Worm (Caenorhabditis elegans) whole organism, L4 larva: ENCODE data around the gene Y75B8A.19.

Experiments used
- F26F4.8 ChIP-seq: fragments of 200-800 bp; sonication (Bioruptor generic); conservative IDR thresholded peaks from 2 replicates; pipeline ENCODE4 v1.3.6; 2022; ENCODE audit warnings: missing genetic modification characterization, missing compliant biosample characterization
- F37D6.2 ChIP-seq: sonication (generic microtip); optimal IDR thresholded peaks from 2 replicates; lab custom pipeline; 2016; ENCODE audit warnings: mild to moderate bottlenecking, missing genetic modification characterization, missing compliant biosample characterization
- F44E2.7 ChIP-seq: fragments of 200-800 bp; sonication (Bioruptor generic); IDR thresholded peaks from 2 replicates; pipeline ENCODE4 v2.1.2; 2022; ENCODE audit warnings: missing genetic modification characterization, missing compliant biosample characterization
- R02D3.7 ChIP-seq: fragments of 150-350 bp; sonication (generic microtip); optimal IDR thresholded peaks from 3 replicates; lab custom pipeline; 2014; ENCODE audit warnings: missing biosample characterization, missing genetic modification characterization
- T20F7.1 ChIP-seq: fragments of 200-800 bp; sonication (Bioruptor generic); optimal IDR thresholded peaks from 2 replicates; lab custom pipeline; 2018; ENCODE audit warnings: mild to moderate bottlenecking, missing genetic modification characterization, missing compliant biosample characterization
- Y105C5A.15 ChIP-seq: fragments of 200-800 bp; sonication (Bioruptor generic); IDR thresholded peaks from 2 replicates; pipeline ENCODE4 v1.3.6; 2022; ENCODE audit warnings: missing genetic modification characterization, missing compliant biosample characterization
- Y48G9A.11 ChIP-seq: fragments of 200-800 bp; sonication (Bioruptor generic); IDR thresholded peaks from 2 replicates; pipeline ENCODE4 v1.3.6; 2022; ENCODE audit warnings: missing genetic modification reagents, missing genetic modification characterization, missing compliant biosample characterization
- Y5F2A.4 ChIP-seq: fragments of 200-800 bp; sonication (Bioruptor generic); optimal IDR thresholded peaks from 2 replicates; lab custom pipeline; 2018; ENCODE audit warnings: mild to moderate bottlenecking, missing genetic modification characterization, missing compliant biosample characterization
- Y75B8A.6 ChIP-seq: fragments of 200-800 bp; sonication (Bioruptor generic); IDR thresholded peaks from 2 replicates; pipeline ENCODE4 v1.3.6; 2022; ENCODE audit warnings: missing genetic modification reagents, missing genetic modification characterization, missing compliant biosample characterization
- aly-2 ChIP-seq: sonication (generic microtip); optimal IDR thresholded peaks from 2 replicates; lab custom pipeline; 2018; ENCODE audit warnings: missing biosample characterization, missing genetic modification characterization
- ama-1 ChIP-seq: fragments of 150-350 bp; optimal IDR thresholded peaks from 2 replicates; lab custom pipeline; 2014; ENCODE audit warnings: inconsistent platforms, mixed read lengths
- arid-1 ChIP-seq: fragments of 200-800 bp; sonication (Bioruptor generic); conservative IDR thresholded peaks from 2 replicates; pipeline ENCODE4 v1.3.6; 2022; ENCODE audit warnings: missing genetic modification reagents, missing genetic modification characterization, missing compliant biosample characterization
- attf-4 ChIP-seq: sonication (generic microtip); optimal IDR thresholded peaks from 3 replicates; lab custom pipeline; 2017; ENCODE audit warnings: missing biosample characterization, missing genetic modification characterization
- ceh-62 ChIP-seq: sonication (generic microtip); optimal IDR thresholded peaks from 2 replicates; lab custom pipeline; 2017; ENCODE audit warnings: missing biosample characterization, missing genetic modification characterization
- ces-1 ChIP-seq: fragments of 150-350 bp; sonication (generic microtip); optimal IDR thresholded peaks from 4 replicates; lab custom pipeline; 2014; ENCODE audit warnings: missing biosample characterization, missing genetic modification reagents, missing genetic modification characterization
- ctbp-1 ChIP-seq: fragments of 200-800 bp; sonication (Bioruptor generic); IDR thresholded peaks from 2 replicates; pipeline ENCODE4 v1.3.6; 2022; ENCODE audit warnings: missing genetic modification reagents, missing genetic modification characterization, missing compliant biosample characterization
- daf-16 ChIP-seq, 3 experiments: sonication (generic microtip); optimal IDR thresholded peaks; 2 replicates each; lab custom pipeline; 2016 to 2017; ENCODE audit warnings: missing genetic modification characterization in 3 of 3, missing genetic modification reagents in 3 of 3, mild to moderate bottlenecking in 2 of 3, missing compliant biosample characterization in 2 of 3, missing biosample characterization in 1 of 3, moderate library complexity in 1 of 3
- dmd-6 ChIP-seq: fragments of 200-800 bp; sonication (Bioruptor generic); IDR thresholded peaks from 2 replicates; pipeline ENCODE4 v1.3.6; 2022; ENCODE audit warnings: missing genetic modification reagents, missing genetic modification characterization, missing compliant biosample characterization
- dmd-9 ChIP-seq: fragments of 200-800 bp; sonication (Bioruptor generic); IDR thresholded peaks from 2 replicates; pipeline ENCODE4 v1.3.6; 2022; ENCODE audit warnings: missing genetic modification reagents, missing genetic modification characterization, missing compliant biosample characterization
- dve-1 ChIP-seq: sonication (generic microtip); optimal IDR thresholded peaks from 2 replicates; lab custom pipeline; 2017; ENCODE audit warnings: antibody characterized with exemption, mild to moderate bottlenecking, missing genetic modification characterization, missing compliant biosample characterization; ENCODE audit not compliant: insufficient read depth
- egl-43 ChIP-seq: fragments of 200-800 bp; sonication (Bioruptor generic); IDR thresholded peaks from 2 replicates; pipeline ENCODE4 v1.3.6; 2022; ENCODE audit warnings: missing genetic modification reagents, missing genetic modification characterization, missing compliant biosample characterization
- fkh-10 ChIP-seq: fragments of 150-350 bp; optimal IDR thresholded peaks from 2 replicates; lab custom pipeline; 2014; ENCODE audit warnings: missing biosample characterization, missing genetic modification reagents, missing genetic modification characterization
- hif-1 ChIP-seq, 2 experiments: sonication (generic microtip); optimal IDR thresholded peaks; 2 replicates each; lab custom pipeline; 2016 to 2017; ENCODE audit warnings: missing compliant biosample characterization in 2 of 2, missing genetic modification characterization in 2 of 2, missing genetic modification reagents in 2 of 2, missing genotype in 2 of 2, mild to moderate bottlenecking in 1 of 2
- jun-1 ChIP-seq: fragments of 150-350 bp; optimal IDR thresholded peaks from 2 replicates; lab custom pipeline; 2014; ENCODE audit warnings: missing biosample characterization, missing genetic modification reagents, missing genetic modification characterization
- lin-1 ChIP-seq: fragments of 200-800 bp; sonication (Bioruptor generic); IDR thresholded peaks from 2 replicates; pipeline ENCODE4 v1.3.6; 2022; ENCODE audit warnings: missing genetic modification reagents, missing genetic modification characterization, missing compliant biosample characterization
- lin-13 ChIP-seq: fragments of 150-350 bp; optimal IDR thresholded peaks from 2 replicates; lab custom pipeline; 2014; ENCODE audit warnings: missing biosample characterization, missing genetic modification reagents, missing genetic modification characterization
- lin-15B ChIP-seq: fragments of 150-350 bp; sonication (generic microtip); optimal IDR thresholded peaks from 3 replicates; lab custom pipeline; 2014; ENCODE audit warnings: missing biosample characterization, missing genetic modification characterization
- lin-39 ChIP-seq: fragments of 150-350 bp; optimal IDR thresholded peaks from 2 replicates; lab custom pipeline; 2014; ENCODE audit warnings: missing biosample characterization, missing genetic modification reagents, missing genetic modification characterization
- lir-3 ChIP-seq: sonication (generic microtip); optimal IDR thresholded peaks from 2 replicates; lab custom pipeline; 2016; ENCODE audit warnings: mild to moderate bottlenecking, missing genetic modification characterization, missing compliant biosample characterization
- madf-5 ChIP-seq, 2 experiments: fragments of 200-800 bp; sonication (Bioruptor generic); IDR thresholded peaks; 2 replicates each; pipeline ENCODE4 v1.3.6; 2022; ENCODE audit warnings: missing compliant biosample characterization in 2 of 2, missing genetic modification characterization in 2 of 2
- mdl-1 ChIP-seq, 2 experiments: fragments of 150-350 bp in 1 of 2; sonication (generic microtip) in 1 of 2; optimal IDR thresholded peaks; 2 replicates each; lab custom pipeline; 2014 to 2017; ENCODE audit warnings: missing biosample characterization in 2 of 2, missing genetic modification characterization in 2 of 2
- mes-2 ChIP-seq: sonication (generic microtip); optimal IDR thresholded peaks from 2 replicates; lab custom pipeline; 2016; ENCODE audit warnings: missing genotype, mild to moderate bottlenecking, missing genetic modification characterization, missing compliant biosample characterization; ENCODE audit not compliant: poor library complexity, severe bottlenecking
- mxl-2 ChIP-seq: fragments of 200-800 bp; sonication (Bioruptor generic); conservative IDR thresholded peaks from 2 replicates; pipeline ENCODE4 v1.3.6; 2022; ENCODE audit warnings: missing genetic modification reagents, missing genetic modification characterization, missing compliant biosample characterization
- mxl-3 ChIP-seq: fragments of 200-800 bp; sonication (Bioruptor generic); optimal IDR thresholded peaks from 2 replicates; lab custom pipeline; 2018; ENCODE audit warnings: mild to moderate bottlenecking, missing genetic modification characterization, missing compliant biosample characterization
- nhr-10 ChIP-seq: fragments of 150-350 bp; optimal IDR thresholded peaks from 2 replicates; lab custom pipeline; 2014; ENCODE audit warnings: missing biosample characterization, missing genetic modification characterization
- nhr-41 ChIP-seq: fragments of 200-800 bp; sonication (Bioruptor generic); IDR thresholded peaks from 2 replicates; pipeline ENCODE4 v1.3.6; 2022; ENCODE audit warnings: missing genetic modification reagents, missing genetic modification characterization, missing compliant biosample characterization
- nhr-6 ChIP-seq: fragments of 150-350 bp; optimal IDR thresholded peaks from 2 replicates; lab custom pipeline; 2014; ENCODE audit warnings: missing biosample characterization, missing genetic modification characterization
- nhr-76 ChIP-seq: fragments of 150-350 bp; optimal IDR thresholded peaks from 2 replicates; lab custom pipeline; 2014; ENCODE audit warnings: missing biosample characterization, missing genetic modification characterization
- rbr-2 ChIP-seq: sonication (generic microtip); optimal IDR thresholded peaks from 2 replicates; lab custom pipeline; 2016; ENCODE audit warnings: missing genotype, missing genetic modification characterization, missing compliant biosample characterization
- snpc-1.2 ChIP-seq: fragments of 200-800 bp; sonication (Bioruptor generic); IDR thresholded peaks from 2 replicates; pipeline ENCODE4 v1.3.6; 2022; ENCODE audit warnings: missing genetic modification reagents, missing genetic modification characterization, missing compliant biosample characterization
- snpc-4 ChIP-seq: fragments of 150-350 bp; optimal IDR thresholded peaks from 2 replicates; lab custom pipeline; 2014; ENCODE audit warnings: missing biosample characterization, missing genetic modification characterization
- spr-1 ChIP-seq: sonication (generic microtip); optimal IDR thresholded peaks from 2 replicates; lab custom pipeline; 2016; ENCODE audit warnings: mild to moderate bottlenecking, missing genetic modification characterization, missing compliant biosample characterization
- tag-97 ChIP-seq: fragments of 200-800 bp; sonication (Bioruptor generic); IDR thresholded peaks from 2 replicates; pipeline ENCODE4 v1.3.6; 2022; ENCODE audit warnings: missing genetic modification characterization, missing compliant biosample characterization
- unc-39 ChIP-seq: sonication (generic microtip); optimal IDR thresholded peaks from 2 replicates; lab custom pipeline; 2017; ENCODE audit warnings: missing biosample characterization, missing genetic modification characterization
- unc-62 ChIP-seq, 3 experiments: fragments of 150-350 bp in 1 of 3; sonication (generic microtip); optimal IDR thresholded peaks in 2 of 3; peaks in 1 of 3; 1 replicate in 1 of 3; 2 replicates in 2 of 3; lab custom pipeline; 2014 to 2017; ENCODE audit warnings: missing biosample characterization in 3 of 3, missing genetic modification characterization in 3 of 3, missing genetic modification reagents in 3 of 3, missing genotype in 1 of 3
- zag-1 ChIP-seq: fragments of 150-350 bp; optimal IDR thresholded peaks from 2 replicates; lab custom pipeline; 2014; ENCODE audit warnings: missing biosample characterization, missing genetic modification characterization
- zfp-3 ChIP-seq: fragments of 200-800 bp; sonication (Bioruptor generic); conservative IDR thresholded peaks from 2 replicates; pipeline ENCODE4 v1.3.6; 2022; ENCODE audit warnings: missing genetic modification reagents, missing genetic modification characterization, missing compliant biosample characterization
- zip-2 ChIP-seq: fragments of 150-350 bp; optimal IDR thresholded peaks from 2 replicates; lab custom pipeline; 2014; ENCODE audit warnings: missing biosample characterization, missing genetic modification characterization
- ztf-11 ChIP-seq: fragments of 150-350 bp; optimal IDR thresholded peaks from 2 replicates; lab custom pipeline; 2014; ENCODE audit warnings: missing biosample characterization, missing genetic modification characterization

Y75B8A.19 gene

ce11 chrIII:12250114-12250792, 23.8 kb downstream of the Y75B8A.19 start, which contains the start of the genes tim-1 and Y75B8A.23 (continued):
- TF ChIP-seq Y5F2A.4 (GFP tag; lab: Kevin White, UChicago), result peak; percentile 54
- peak; percentile 24 to 73 for TF ChIP-seq hif-1 (tag; optimal IDR thresholded peaks at IDR 0.05; lab: Kevin White, UChicago)
- TF ChIP-seq lin-15B, result peak; percentile 16
- no peak for TF ChIP-seq Y75B8A.6
- TF ChIP-seq ces-1, result no peak
- TF ChIP-seq aly-2 (tag; lab: Kevin White, UChicago), result no peak
- peak; percentile 90 for TF ChIP-seq dmd-9
- peak; percentile 73 for TF ChIP-seq jun-1 (tag; lab: Kevin White, UChicago)
- peak; percentile 80 for TF ChIP-seq egl-43 (GFP tag; lab: Robert Waterston, UW)
- TF ChIP-seq attf-4 (tag; lab: Kevin White, UChicago), result no peak
- peak; percentile 56 to 87 for TF ChIP-seq daf-16 (GFP tag; optimal IDR thresholded peaks at IDR 0.05; lab: Kevin White, UChicago)
- peak; percentile 88 for TF ChIP-seq daf-16 (tag; optimal IDR thresholded peaks at IDR 0.05; lab: Kevin White, UChicago)
- no peak for TF ChIP-seq tag-97 (GFP tag; lab: Robert Waterston, UW)
- TF ChIP-seq lin-13 (GFP tag; lab: Kevin White, UChicago), result peak; percentile 95
- peak; percentile 57 for TF ChIP-seq Y48G9A.11 (GFP tag; lab: Robert Waterston, UW)
- TF ChIP-seq fkh-10 (GFP tag; lab: Kevin White, UChicago), result peak; percentile 32
- no peak for TF ChIP-seq zag-1 (tag; lab: Kevin White, UChicago)
- peak; percentile 49 to 73 for TF ChIP-seq mdl-1 (tag; optimal IDR thresholded peaks at IDR 0.05; lab: Kevin White, UChicago)
- TF ChIP-seq nhr-10 (tag; lab: Kevin White, UChicago), result no peak
- peak; percentile 89 for TF ChIP-seq arid-1 (GFP tag; lab: Robert Waterston, UW)
- TF ChIP-seq mxl-2 (GFP tag; lab: Robert Waterston, UW), result no peak
- peak; percentile 98 for TF ChIP-seq dve-1 (tag; lab: Kevin White, UChicago)
- peak; percentile 69 for TF ChIP-seq F37D6.2 (tag; lab: Kevin White, UChicago)
- peak; percentile 75 for TF ChIP-seq lin-1 (GFP tag; lab: Robert Waterston, UW)
- TF ChIP-seq rbr-2 (tag; lab: Kevin White, UChicago), result peak; percentile 92
- TF ChIP-seq madf-5 (GFP tag; IDR thresholded peaks at IDR 0.05; lab: Robert Waterston, UW), result no peak
- peak; percentile 60 for TF ChIP-seq zip-2 (tag; lab: Kevin White, UChicago)
- TF ChIP-seq F44E2.7 (GFP tag; lab: Robert Waterston, UW), result 0 out of 2 replicates have a peak, but pooled peaks have one; percentile 34
- TF ChIP-seq ceh-62, result no peak
- peak; percentile 37 for TF ChIP-seq lir-3 (tag; lab: Kevin White, UChicago)
- TF ChIP-seq R02D3.7 (tag; lab: Kevin White, UChicago), result peak; percentile 33
- TF ChIP-seq spr-1 (tag; lab: Kevin White, UChicago), result peak; percentile 86
- TF ChIP-seq T20F7.1 (GFP tag; lab: Kevin White, UChicago), result no peak
- peak; percentile 84 for TF ChIP-seq snpc-1.2 (GFP tag; lab: Robert Waterston, UW)
- TF ChIP-seq nhr-76, result no peak
- TF ChIP-seq lin-39 (tag; lab: Kevin White, UChicago), result no peak
- TF ChIP-seq Y105C5A.15 (GFP tag; lab: Robert Waterston, UW), result peak; percentile 85
- no peak for TF ChIP-seq F26F4.8 (GFP tag; lab: Robert Waterston, UW)
- peak; percentile 99 for TF ChIP-seq snpc-4 (tag; lab: Kevin White, UChicago)
- no peak for TF ChIP-seq ztf-11 (tag; lab: Kevin White, UChicago)
- peak; percentile 91 for TF ChIP-seq zfp-3 (GFP tag; lab: Robert Waterston, UW)
- TF ChIP-seq nhr-6 (tag; lab: Kevin White, UChicago), result peak; percentile 91
- peak; percentile 87 for TF ChIP-seq dmd-6 (GFP tag; lab: Robert Waterston, UW)
- TF ChIP-seq nhr-41 (GFP tag; lab: Robert Waterston, UW), result peak; percentile 62
- peak; percentile 85 for TF ChIP-seq ctbp-1
- TF ChIP-seq mxl-3 (GFP tag; lab: Kevin White, UChicago), result no peak
- TF ChIP-seq mes-2 (tag; lab: Kevin White, UChicago), result peak; percentile 96
- no peak for TF ChIP-seq unc-39 (tag; lab: Kevin White, UChicago)
- peak in 1 of 2 experiments; percentile 97 for TF ChIP-seq unc-62 (GFP tag; optimal IDR thresholded peaks at IDR 0.05 in 1 of 2; lab: Kevin White, UChicago)
- no peak for TF ChIP-seq unc-62 (tag; optimal IDR thresholded peaks at IDR 0.05; lab: Kevin White, UChicago)
- peak; percentile 100 for TF ChIP-seq ama-1 (lab: Kevin White, UChicago)
